Worm (Caenorhabditis elegans) whole organism, mixed stage, embryonic: ENCODE data around the gene F53F1.6.

Experiments
- ceh-43 ChIP-seq: fragments of 200-800 bp; sonication (Bioruptor generic); optimal IDR thresholded peaks from 2 replicates; lab custom pipeline; 2018; ENCODE audit warnings: mild to moderate bottlenecking, missing genetic modification characterization, moderate library complexity, missing compliant biosample characterization
- ces-1 ChIP-seq: fragments of 150-350 bp; optimal IDR thresholded peaks from 2 replicates; lab custom pipeline; 2014; ENCODE audit warnings: missing biosample characterization, missing genetic modification reagents, missing genetic modification characterization
- ham-2 ChIP-seq: fragments of 200-800 bp; sonication (Bioruptor generic); optimal IDR thresholded peaks from 2 replicates; lab custom pipeline; 2018; ENCODE audit warnings: mild to moderate bottlenecking, missing genetic modification characterization, missing compliant biosample characterization
- lin-13 ChIP-seq: fragments of 150-350 bp; optimal IDR thresholded peaks from 2 replicates; lab custom pipeline; 2014; ENCODE audit warnings: missing biosample characterization, missing genetic modification characterization
- mls-2 ChIP-seq: sonication (generic microtip); optimal IDR thresholded peaks from 2 replicates; lab custom pipeline; 2016; ENCODE audit warnings: mild to moderate bottlenecking, missing genetic modification characterization, moderate library complexity, missing compliant biosample characterization
- nhr-237 ChIP-seq: fragments of 150-350 bp; optimal IDR thresholded peaks from 2 replicates; lab custom pipeline; 2014; ENCODE audit warnings: missing biosample characterization, missing genetic modification characterization
- nhr-76 ChIP-seq: sonication (generic microtip); optimal IDR thresholded peaks from 2 replicates; lab custom pipeline; 2017; ENCODE audit warnings: missing biosample characterization, missing genetic modification characterization
- pha-4 ChIP-seq: fragments of 150-350 bp; optimal IDR thresholded peaks from 2 replicates; lab custom pipeline; 2018; ENCODE audit warnings: missing biosample characterization, missing genetic modification reagents, missing genetic modification characterization
- unc-120 ChIP-seq: sonication (generic microtip); optimal IDR thresholded peaks from 2 replicates; lab custom pipeline; 2017; ENCODE audit warnings: missing genetic modification characterization, missing compliant biosample characterization; ENCODE audit not compliant: poor library complexity, severe bottlenecking
- ztf-11 ChIP-seq: fragments of 150-350 bp; optimal IDR thresholded peaks from 2 replicates; lab custom pipeline; 2014; ENCODE audit warnings: missing biosample characterization, missing genetic modification characterization

DNA sequence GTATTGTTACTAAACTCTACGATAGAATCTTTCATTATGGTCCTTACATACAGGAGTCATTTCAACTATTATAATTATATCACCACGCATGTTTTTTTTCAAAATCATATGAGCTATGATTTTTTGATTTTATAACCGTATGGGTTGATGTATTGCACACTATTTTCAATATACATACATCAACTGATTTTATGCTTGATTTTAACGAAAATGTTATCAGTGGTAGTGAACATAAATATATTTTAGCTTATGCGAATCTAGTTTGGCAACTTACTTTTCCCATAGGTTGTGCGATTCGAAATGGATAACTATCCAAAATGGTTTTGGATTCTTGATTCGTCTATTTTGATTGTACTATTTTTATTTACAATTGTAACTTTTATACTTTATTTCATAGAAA is 6.2 kb upstream of the F53F1.6 start, which contains the start of gene srv-10:
- TF ChIP-seq ham-2 (GFP tag; lab: Kevin White, UChicago) (no peak), lin-13 (no peak), nhr-237 (no peak), mls-2 (tag; lab: Kevin White, UChicago) (no peak), nhr-76 (tag; lab: Kevin White, UChicago) (no peak), unc-120 (tag; lab: Kevin White, UChicago) (no peak), ces-1 (no peak), ztf-11 (no peak), ceh-43 (GFP tag; lab: Kevin White, UChicago) (no peak), pha-4 (tag; lab: Kevin White, UChicago) (no peak)
